Fruit fly (Drosophila melanogaster) whole organism, embryonic: Measurements from ENCODE around the gene CG14853.
A peak's percentile ranks its signal among the peaks of the same experiment; 100 is the strongest.

Experiments
- Abd-B ChIP-seq: fragments of 200-800 bp; sonication (Bioruptor generic); optimal IDR thresholded peaks from 2 replicates; lab custom pipeline; 2018; ENCODE audit warnings: missing biosample characterization, mild to moderate bottlenecking, missing genetic modification characterization, moderate library complexity
- Atf3 ChIP-seq: fragments of 200-800 bp; sonication (Bioruptor generic); optimal IDR thresholded peaks from 3 replicates; lab custom pipeline; 2016; ENCODE audit warnings: missing biosample characterization, missing genetic modification characterization
- B-H1 ChIP-seq: fragments of 200-800 bp; sonication (Bioruptor generic); IDR thresholded peaks from 3 replicates; pipeline ENCODE4 v1.3.6; 2022; ENCODE audit warnings: missing biosample characterization, missing genetic modification characterization
- Bgb ChIP-seq: fragments of 200-800 bp; sonication (Bioruptor generic); IDR thresholded peaks from 2 replicates; pipeline ENCODE4 v1.3.6; 2022; ENCODE audit warnings: missing biosample characterization, missing genetic modification characterization; ENCODE audit not compliant: partially characterized antibody
- CG10267 ChIP-seq: fragments of 200-800 bp; sonication (Bioruptor generic); optimal IDR thresholded peaks from 2 replicates; lab custom pipeline; 2018; ENCODE audit warnings: missing biosample characterization, mild to moderate bottlenecking, missing genetic modification characterization, moderate library complexity
- CG11456 ChIP-seq: fragments of 200-800 bp; sonication (Bioruptor generic); IDR thresholded peaks from 3 replicates; pipeline ENCODE4 v1.3.6; 2022; ENCODE audit warnings: missing biosample characterization, missing genetic modification characterization
- CG11504 ChIP-seq: fragments of 200-800 bp; sonication (Bioruptor generic); optimal IDR thresholded peaks from 3 replicates; lab custom pipeline; 2019; ENCODE audit warnings: missing biosample characterization, mild to moderate bottlenecking, missing genetic modification characterization, moderate library complexity
- CG12299 ChIP-seq: fragments of 200-800 bp; sonication (Bioruptor generic); optimal IDR thresholded peaks from 2 replicates; lab custom pipeline; 2018; ENCODE audit warnings: missing biosample characterization, mild to moderate bottlenecking, missing genetic modification characterization
- CG1233 ChIP-seq: fragments of 200-800 bp; sonication (Bioruptor generic); optimal IDR thresholded peaks from 4 replicates; lab custom pipeline; 2018; ENCODE audit warnings: missing biosample characterization, mild to moderate bottlenecking, missing genetic modification characterization
- CG12391 ChIP-seq: fragments of 200-800 bp; sonication (Bioruptor generic); optimal IDR thresholded peaks from 3 replicates; lab custom pipeline; 2018; ENCODE audit warnings: missing biosample characterization, mild to moderate bottlenecking, missing genetic modification characterization, moderate library complexity
- CG12659 ChIP-seq: fragments of 200-800 bp; sonication (Bioruptor generic); optimal IDR thresholded peaks from 3 replicates; lab custom pipeline; 2017; ENCODE audit warnings: mild to moderate bottlenecking, missing biosample characterization, missing genetic modification reagents, missing genetic modification characterization
- CG14441 ChIP-seq: fragments of 200-800 bp; sonication (Bioruptor generic); IDR thresholded peaks from 2 replicates; pipeline ENCODE4 v1.3.6; 2022; ENCODE audit warnings: missing biosample characterization, missing genetic modification characterization
- CG14667 ChIP-seq: fragments of 200-800 bp; sonication (Bioruptor generic); IDR thresholded peaks from 2 replicates; pipeline ENCODE4 v1.3.6; 2022; ENCODE audit warnings: missing biosample characterization, missing genetic modification characterization
- CG1602 ChIP-seq: fragments of 200-800 bp; sonication (Bioruptor generic); optimal IDR thresholded peaks from 3 replicates; lab custom pipeline; 2016; ENCODE audit warnings: missing biosample characterization, missing genetic modification characterization
- CG17361 ChIP-seq: fragments of 200-800 bp; sonication (Bioruptor generic); IDR thresholded peaks from 3 replicates; pipeline ENCODE4 v1.3.6; 2022; ENCODE audit warnings: missing biosample characterization, missing genetic modification characterization
- CG17385 ChIP-seq: fragments of 200-800 bp; sonication (Bioruptor generic); optimal IDR thresholded peaks from 3 replicates; lab custom pipeline; 2018; ENCODE audit warnings: missing biosample characterization, mild to moderate bottlenecking, missing genetic modification characterization
- CG2120 ChIP-seq: fragments of 200-800 bp; sonication (Bioruptor generic); optimal IDR thresholded peaks from 3 replicates; lab custom pipeline; 2016; ENCODE audit warnings: missing biosample characterization, missing genetic modification characterization
- CG2199 ChIP-seq: fragments of 200-800 bp; sonication (Bioruptor generic); IDR thresholded peaks from 3 replicates; pipeline ENCODE4 v1.3.6; 2022; ENCODE audit warnings: missing biosample characterization, missing genetic modification characterization
- CG31388 ChIP-seq: fragments of 200-800 bp; sonication (Bioruptor generic); optimal IDR thresholded peaks from 2 replicates; lab custom pipeline; 2016; ENCODE audit warnings: missing biosample characterization, missing genetic modification characterization
- CG32767 ChIP-seq: fragments of 200-800 bp; sonication (Bioruptor generic); IDR thresholded peaks from 2 replicates; pipeline ENCODE4 v1.3.6; 2022; ENCODE audit warnings: missing biosample characterization, missing genetic modification characterization
- CG3847 ChIP-seq: fragments of 200-800 bp; sonication (Bioruptor generic); IDR thresholded peaks from 2 replicates; pipeline ENCODE4 v1.3.6; 2022; ENCODE audit warnings: missing biosample characterization, missing genetic modification characterization
- CG6813 ChIP-seq: fragments of 200-800 bp; sonication (Bioruptor generic); optimal IDR thresholded peaks from 2 replicates; lab custom pipeline; 2017; ENCODE audit warnings: missing biosample characterization, missing genetic modification characterization, mild to moderate bottlenecking, moderate library complexity, missing genetic modification reagents
- CG8944 ChIP-seq: fragments of 200-800 bp; sonication (Bioruptor generic); optimal IDR thresholded peaks from 3 replicates; lab custom pipeline; 2016; ENCODE audit warnings: missing biosample characterization, missing genetic modification characterization
- Dip3 ChIP-seq: fragments of 200-800 bp; sonication (Bioruptor generic); optimal IDR thresholded peaks from 3 replicates; lab custom pipeline; 2016; ENCODE audit warnings: missing biosample characterization, missing genetic modification characterization
- Dll ChIP-seq: fragments of 200-800 bp; sonication (Bioruptor generic); IDR thresholded peaks from 4 replicates; pipeline ENCODE4 v1.3.6; 2022; ENCODE audit warnings: missing biosample characterization, missing genetic modification characterization; ENCODE audit not compliant: partially characterized antibody
- Ets65A ChIP-seq: fragments of 200-800 bp; sonication (Bioruptor generic); peaks from one replicate; lab custom pipeline; 2016; ENCODE audit warnings: missing biosample characterization, missing genetic modification characterization
- Meics ChIP-seq: fragments of 200-800 bp; sonication (Bioruptor generic); optimal IDR thresholded peaks from 2 replicates; lab custom pipeline; 2017; ENCODE audit warnings: missing biosample characterization, mild to moderate bottlenecking, missing genetic modification characterization
- Myb ChIP-seq: fragments of 200-800 bp; sonication (Bioruptor generic); optimal IDR thresholded peaks from 2 replicates; lab custom pipeline; 2016; ENCODE audit warnings: missing biosample characterization, missing genetic modification characterization
- Oli ChIP-seq: fragments of 200-800 bp; sonication (Bioruptor generic); optimal IDR thresholded peaks from 2 replicates; lab custom pipeline; 2018; ENCODE audit warnings: missing biosample characterization, mild to moderate bottlenecking, missing genetic modification characterization, moderate library complexity
- Optix ChIP-seq: fragments of 200-800 bp; sonication (Bioruptor generic); IDR thresholded peaks from 3 replicates; pipeline ENCODE4 v1.3.6; 2022; ENCODE audit warnings: missing biosample characterization, missing genetic modification characterization
- Scr ChIP-seq: fragments of 200-800 bp; sonication (Bioruptor generic); IDR thresholded peaks from 2 replicates; pipeline ENCODE4 v1.3.6; 2022; ENCODE audit warnings: missing biosample characterization, missing genetic modification characterization; ENCODE audit not compliant: partially characterized antibody
- Ssrp ChIP-seq: fragments of 200-800 bp; sonication (Bioruptor generic); optimal IDR thresholded peaks from 2 replicates; lab custom pipeline; 2018; ENCODE audit warnings: missing biosample characterization, mild to moderate bottlenecking, missing genetic modification characterization, moderate library complexity
- Vsx1 ChIP-seq: fragments of 200-800 bp; sonication (Bioruptor generic); optimal IDR thresholded peaks from 2 replicates; lab custom pipeline; 2017; ENCODE audit warnings: missing biosample characterization, mild to moderate bottlenecking, missing genetic modification characterization, missing genetic modification reagents
- amos ChIP-seq: fragments of 200-800 bp; sonication (Bioruptor generic); IDR thresholded peaks from 2 replicates; pipeline ENCODE4 v1.3.6; 2022; ENCODE audit warnings: missing biosample characterization, missing genetic modification characterization; ENCODE audit not compliant: partially characterized antibody
- az2 ChIP-seq: fragments of 200-800 bp; sonication (Bioruptor generic); optimal IDR thresholded peaks from 3 replicates; lab custom pipeline; 2016; ENCODE audit warnings: missing biosample characterization, missing genetic modification characterization
- cato ChIP-seq: fragments of 200-800 bp; sonication (Bioruptor generic); optimal IDR thresholded peaks from 2 replicates; lab custom pipeline; 2016; ENCODE audit warnings: missing biosample characterization, missing genetic modification characterization, borderline replicate concordance
- da ChIP-seq: fragments of 200-800 bp; sonication (Bioruptor generic); optimal IDR thresholded peaks from 2 replicates; lab custom pipeline; 2016; ENCODE audit warnings: missing biosample characterization, missing genetic modification characterization
- dati ChIP-seq: fragments of 200-800 bp; sonication (Bioruptor generic); IDR thresholded peaks from 2 replicates; pipeline ENCODE4 v1.3.6; 2022; ENCODE audit warnings: missing biosample characterization, missing genetic modification characterization
- dmrt99B ChIP-seq: fragments of 200-800 bp; sonication (Bioruptor generic); optimal IDR thresholded peaks from 2 replicates; lab custom pipeline; 2018; ENCODE audit warnings: missing biosample characterization, mild to moderate bottlenecking, missing genetic modification characterization, moderate library complexity
- dpn ChIP-seq, 2 experiments: fragments of 200-800 bp; sonication (Bioruptor generic); optimal IDR thresholded peaks; 3 replicates each; lab custom pipeline; 2016; ENCODE audit warnings: missing biosample characterization in 2 of 2, missing genetic modification characterization in 2 of 2
- dysf ChIP-seq: fragments of 200-800 bp; sonication (Bioruptor generic); IDR thresholded peaks from 3 replicates; pipeline ENCODE4 v1.3.6; 2022; ENCODE audit warnings: missing biosample characterization, missing genetic modification characterization
- fd96Cb ChIP-seq: fragments of 200-800 bp; sonication (Bioruptor generic); optimal IDR thresholded peaks from 2 replicates; lab custom pipeline; 2018; ENCODE audit warnings: missing biosample characterization, mild to moderate bottlenecking, missing genetic modification characterization, moderate library complexity
- hth ChIP-seq: fragments of >200 bp; optimal IDR thresholded peaks from 2 replicates; lab custom pipeline; 2017; ENCODE audit warnings: inconsistent platforms
- inv ChIP-seq: fragments of 200-800 bp; sonication (Bioruptor generic); IDR thresholded peaks from 2 replicates; pipeline ENCODE4 v1.3.6; 2022; ENCODE audit warnings: missing biosample characterization, missing genetic modification characterization; ENCODE audit not compliant: partially characterized antibody
- sens-2 ChIP-seq: fragments of 200-800 bp; sonication (Bioruptor generic); IDR thresholded peaks from 2 replicates; pipeline ENCODE4 v1.3.6; 2022; ENCODE audit warnings: missing biosample characterization, missing genetic modification characterization
- sob ChIP-seq: fragments of 200-800 bp; sonication (Bioruptor generic); IDR thresholded peaks from 2 replicates; pipeline ENCODE4 v1.3.6; 2022; ENCODE audit warnings: missing biosample characterization, missing genetic modification characterization
- sr ChIP-seq: fragments of 200-800 bp; sonication (Bioruptor generic); IDR thresholded peaks from 3 replicates; pipeline ENCODE4 v1.3.6; 2022; ENCODE audit warnings: missing biosample characterization, missing genetic modification characterization
- tin ChIP-seq: fragments of 200-800 bp; sonication (Bioruptor generic); optimal IDR thresholded peaks from 3 replicates; lab custom pipeline; 2016; ENCODE audit warnings: missing biosample characterization, missing genetic modification characterization
- vvl ChIP-seq: fragments of 200-800 bp; sonication (Bioruptor generic); IDR thresholded peaks from 2 replicates; pipeline ENCODE4 v1.3.6; 2022; ENCODE audit warnings: missing biosample characterization, missing genetic modification characterization
- yki ChIP-seq: fragments of >200 bp; optimal IDR thresholded peaks from 3 replicates; lab custom pipeline; 2018
- zf30C ChIP-seq: fragments of 200-800 bp; sonication (Bioruptor generic); optimal IDR thresholded peaks from 3 replicates; lab custom pipeline; 2018; ENCODE audit warnings: missing biosample characterization, mild to moderate bottlenecking, missing genetic modification characterization

CG14853 gene

DNA sequence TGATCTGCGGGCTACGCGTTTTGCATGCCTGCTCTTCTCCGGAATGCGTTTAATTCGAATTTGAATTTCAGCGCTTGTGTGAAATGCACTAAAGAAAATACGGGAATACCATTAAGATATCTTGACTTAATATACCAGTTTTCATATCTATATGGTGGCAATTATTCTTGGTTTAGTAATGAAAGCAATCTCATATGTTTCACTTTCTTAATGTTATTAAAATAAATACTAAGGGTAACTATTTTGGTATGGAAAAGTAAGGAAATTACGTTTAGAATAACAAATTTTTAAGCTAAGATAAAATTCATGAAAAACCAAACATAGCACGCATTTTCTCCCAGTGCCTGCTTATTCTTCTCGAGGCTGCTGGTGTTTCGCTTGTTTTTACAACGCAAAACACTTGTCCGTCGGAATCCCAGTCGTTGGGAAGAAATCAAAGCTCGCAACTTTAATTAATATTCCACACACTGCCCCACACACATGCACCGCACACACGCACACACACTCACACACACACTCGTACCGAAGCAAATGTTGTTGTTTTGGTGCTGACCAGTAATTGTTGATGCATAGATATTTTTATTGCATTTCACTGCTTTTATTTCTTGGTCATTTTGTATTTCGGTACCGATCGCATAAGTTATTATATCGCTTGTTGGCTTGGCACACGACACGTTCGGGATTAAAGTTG is 31.5 kb upstream of the CG14853 start (continued):
- TF ChIP-seq CG12659 (GFP tag; lab: Kevin White, UChicago) (no peak), CG1233 (GFP tag; lab: Kevin White, UChicago) (no peak), sens-2 (no peak), az2 (GFP tag; lab: Kevin White, UChicago) (no peak), CG17385 (GFP tag; lab: Kevin White, UChicago) (peak; percentile 23), CG3847 (0 out of 2 replicates have a peak, but pooled peaks have one; percentile 6), Ssrp (peak; percentile 11), CG2199 (GFP tag; lab: Robert Waterston, UW) (no peak), vvl (GFP tag; lab: Robert Waterston, UW) (no peak), dysf (GFP tag; lab: Robert Waterston, UW) (0 out of 3 replicates have a peak, but pooled peaks have one; percentile 31), CG6813 (GFP tag; lab: Kevin White, UChicago) (no peak), CG11504 (peak; percentile 45), Vsx1 (GFP tag; lab: Kevin White, UChicago) (no peak), CG12391 (tag; lab: Kevin White, UChicago) (peak; percentile 37), cato (GFP tag; lab: Kevin White, UChicago) (no peak), inv (GFP tag; lab: Robert Waterston, UW) (no peak), CG1602 (GFP tag; lab: Kevin White, UChicago) (no peak), Bgb (GFP tag; lab: Robert Waterston, UW) (no peak), CG10267 (no peak), dmrt99B (tag; lab: Kevin White, UChicago) (peak; percentile 51), da (GFP tag; lab: Kevin White, UChicago) (no peak), CG32767 (no peak), Optix (GFP tag; lab: Robert Waterston, UW) (no peak), sr (no peak), dpn (GFP tag; optimal IDR thresholded peaks at IDR 0.05; lab: Kevin White, UChicago) (peak in 1 of 2 experiments; percentile 3), yki (lab: Kevin White, UChicago) (no peak), Scr (GFP tag; lab: Robert Waterston, UW) (no peak), tin (GFP tag; lab: Kevin White, UChicago) (no peak), Myb (GFP tag; lab: Kevin White, UChicago) (no peak), zf30C (GFP tag; lab: Kevin White, UChicago) (no peak), dati (GFP tag; lab: Robert Waterston, UW) (no peak), fd96Cb (tag; lab: Kevin White, UChicago) (peak; percentile 30), Atf3 (no peak), CG14667 (GFP tag; lab: Robert Waterston, UW) (no peak), CG17361 (GFP tag; lab: Robert Waterston, UW) (peak; percentile 47; the same call in 2 of the 3 replicates), hth (lab: Kevin White, UChicago) (no peak), CG2120 (peak; percentile 5), Dll (GFP tag; lab: Robert Waterston, UW) (no peak), CG8944 (GFP tag; lab: Kevin White, UChicago) (no peak), Ets65A (GFP tag; lab: Kevin White, UChicago) (no peak), amos (no peak), B-H1 (GFP tag; lab: Robert Waterston, UW) (no peak), CG11456 (GFP tag; lab: Robert Waterston, UW) (no peak), CG12299 (no peak), CG31388 (GFP tag; lab: Kevin White, UChicago) (no peak), Meics (GFP tag; lab: Kevin White, UChicago) (peak; percentile 5), CG14441 (GFP tag; lab: Robert Waterston, UW) (peak; percentile 29; the same call in 1 of the 2 replicates), Abd-B (GFP tag; lab: Kevin White, UChicago) (no peak), Oli (tag; lab: Kevin White, UChicago) (peak; percentile 51), Dip3 (GFP tag; lab: Kevin White, UChicago) (no peak), sob (GFP tag; lab: Robert Waterston, UW) (no peak)
